Worm (Caenorhabditis elegans) whole organism, early embryonic: Measurements from ENCODE around the gene Y60A3A.25.

Source experiments
- B0310.2 ChIP-seq: sonication (generic microtip); optimal IDR thresholded peaks from 2 replicates; lab custom pipeline; 2016; ENCODE audit warnings: mild to moderate bottlenecking, missing genetic modification characterization, missing compliant biosample characterization
- F13C5.2 ChIP-seq: sonication (generic microtip); optimal IDR thresholded peaks from 2 replicates; lab custom pipeline; 2017; ENCODE audit warnings: mild to moderate bottlenecking, missing genetic modification characterization, inconsistent platforms, missing compliant biosample characterization
- ama-1 ChIP-seq: fragments of 150-350 bp; optimal IDR thresholded peaks from 2 replicates; lab custom pipeline; 2014
- ceh-13 ChIP-seq: fragments of 200-800 bp; sonication (Bioruptor generic); optimal IDR thresholded peaks from 2 replicates; lab custom pipeline; 2018; ENCODE audit warnings: mild to moderate bottlenecking, missing genetic modification characterization, missing compliant biosample characterization
- ets-7 ChIP-seq: sonication (generic microtip); optimal IDR thresholded peaks from 2 replicates; lab custom pipeline; 2016; ENCODE audit warnings: missing genotype, missing genetic modification characterization, missing compliant biosample characterization
- hmbx-1 ChIP-seq: sonication (generic microtip); optimal IDR thresholded peaks from 2 replicates; lab custom pipeline; 2016; ENCODE audit warnings: mild to moderate bottlenecking, missing genetic modification characterization, missing compliant biosample characterization
- pes-1 ChIP-seq: fragments of 200-800 bp; sonication (Bioruptor generic); IDR thresholded peaks from 2 replicates; pipeline ENCODE4 v1.3.6; 2022; ENCODE audit warnings: missing genetic modification reagents, missing genetic modification characterization, missing compliant biosample characterization
- scrt-1 ChIP-seq: fragments of 200-800 bp; sonication (Bioruptor generic); IDR thresholded peaks from 2 replicates; pipeline ENCODE4 v1.3.6; 2022; ENCODE audit warnings: missing genetic modification characterization, missing compliant biosample characterization
- sea-1 ChIP-seq: fragments of 200-800 bp; sonication (Bioruptor generic); conservative IDR thresholded peaks from 2 replicates; pipeline ENCODE4 v1.3.6; 2022; ENCODE audit warnings: missing genetic modification characterization, missing compliant biosample characterization
- tbx-37 ChIP-seq: fragments of 200-800 bp; sonication (Bioruptor generic); conservative IDR thresholded peaks from 2 replicates; pipeline ENCODE4 v1.3.6; 2022; ENCODE audit warnings: missing genetic modification reagents, missing genetic modification characterization, missing compliant biosample characterization

DNA sequence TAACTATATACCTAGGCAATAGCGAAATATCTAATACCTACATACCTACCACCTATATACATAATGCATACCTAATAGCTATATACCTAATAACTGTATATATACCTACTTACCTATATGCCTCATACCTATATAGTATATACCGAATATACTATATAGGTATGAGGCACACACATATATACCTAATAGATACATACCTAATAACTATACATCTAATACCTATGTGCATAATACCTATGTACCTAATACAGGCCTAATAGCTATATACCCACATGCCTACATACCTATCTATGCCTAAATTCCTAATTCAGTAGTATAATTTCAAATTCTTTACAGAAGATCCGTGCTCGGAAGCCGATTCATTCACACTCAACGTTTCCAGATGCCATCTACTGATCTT lies 39.5 kb downstream of the Y60A3A.25 start:
- TF ChIP-seq tbx-37 (no peak), ceh-13 (GFP tag; lab: Kevin White, UChicago) (no peak), pes-1 (no peak), ama-1 (lab: Kevin White, UChicago) (no peak), ets-7 (tag; lab: Kevin White, UChicago) (no peak), F13C5.2 (no peak), sea-1 (no peak), B0310.2 (no peak), hmbx-1 (tag; lab: Kevin White, UChicago) (no peak), scrt-1 (GFP tag; lab: Robert Waterston, UW) (no peak)
